Fruit fly (Drosophila melanogaster): ENCODE data around the gene CG33333.
A peak's percentile ranks its signal among the peaks of the same experiment; 100 is the strongest.

The CG33333 gene

DNA sequence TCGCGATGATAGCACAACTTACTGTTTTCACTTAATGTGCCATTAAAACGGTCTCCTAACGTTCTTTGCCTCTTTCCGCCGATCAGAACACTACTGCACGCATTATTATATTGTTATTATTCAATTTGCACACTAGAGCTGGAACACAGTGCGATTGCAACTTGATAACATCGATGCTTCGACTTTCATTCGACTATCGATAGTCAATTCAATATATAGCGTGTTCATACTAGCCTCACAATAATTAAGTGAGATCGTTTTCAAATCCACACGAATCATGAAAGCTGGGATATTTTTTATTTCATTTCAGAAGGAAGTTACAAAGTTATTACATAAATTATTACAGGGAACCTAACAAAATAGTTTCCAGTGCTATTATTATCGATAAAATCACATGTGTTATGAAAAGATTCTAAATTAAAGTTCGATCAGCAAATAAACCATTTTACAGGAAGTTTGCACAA lies 15.9 kb upstream of the CG33333 start (continued):
- peak; percentile 40; the same call in 1 of the 3 replicates for TF ChIP-seq tgo (GFP tag; IDR thresholded peaks at IDR 0.05)
- no peak for TF ChIP-seq chm (GFP tag; IDR thresholded peaks at IDR 0.05)
- peak; percentile 51; the same call in 1 of the 2 replicates for TF ChIP-seq Ada2b (GFP tag; IDR thresholded peaks at IDR 0.05)
- peak; percentile 76 for TF ChIP-seq grn (GFP tag; optimal IDR thresholded peaks at IDR 0.05)
- TF ChIP-seq Hr39 (optimal IDR thresholded peaks at IDR 0.05), result no peak
- no peak for TF ChIP-seq tin (GFP tag; optimal IDR thresholded peaks at IDR 0.05)
- peak; percentile 91 for TF ChIP-seq Sry-δ (GFP tag; optimal IDR thresholded peaks at IDR 0.05)
- peak; percentile 26 for TF ChIP-seq Bdp1 (GFP tag; optimal IDR thresholded peaks at IDR 0.05)
- TF ChIP-seq Awh (GFP tag; IDR thresholded peaks at IDR 0.05), result no peak
- TF ChIP-seq unc-4 (GFP tag; IDR thresholded peaks at IDR 0.05; ENCODE audit: partially characterized antibody), result peak; percentile 78
- TF ChIP-seq CG2712 (tag; optimal IDR thresholded peaks at IDR 0.05), result peak; percentile 52
- TF ChIP-seq zf30C (GFP tag; optimal IDR thresholded peaks at IDR 0.05), result no peak
- TF ChIP-seq CG5953 (GFP tag; IDR thresholded peaks at IDR 0.05), result no peak
- no peak for TF ChIP-seq nom (GFP tag; optimal IDR thresholded peaks at IDR 0.05)
- TF ChIP-seq tna (GFP tag; IDR thresholded peaks at IDR 0.05; ENCODE audit: partially characterized antibody), result peak; percentile 77
- peak; percentile 66 for TF ChIP-seq CoRest (tag; optimal IDR thresholded peaks at IDR 0.05)
- TF ChIP-seq onecut (GFP tag; IDR thresholded peaks at IDR 0.05), result no peak
- peak; percentile 76 for TF ChIP-seq CG32532 (GFP tag; IDR thresholded peaks at IDR 0.05)
- no peak for TF ChIP-seq kni (GFP tag; optimal IDR thresholded peaks at IDR 0.05)
- TF ChIP-seq gfzf (GFP tag; optimal IDR thresholded peaks at IDR 0.05), result no peak
- TF ChIP-seq CG17802 (tag; optimal IDR thresholded peaks at IDR 0.05), result peak; percentile 66
- TF ChIP-seq CG2678 (tag; optimal IDR thresholded peaks at IDR 0.05), result peak; percentile 59
- TF ChIP-seq tll (GFP tag; optimal IDR thresholded peaks at IDR 0.05), result no peak
- TF ChIP-seq crp (GFP tag; optimal IDR thresholded peaks at IDR 0.05), result peak in 1 of 2 experiments; percentile 12
- no peak for TF ChIP-seq ara (GFP tag; IDR thresholded peaks at IDR 0.05)
- peak; percentile 18 for TF ChIP-seq CG8388 (GFP tag; optimal IDR thresholded peaks at IDR 0.05)
- TF ChIP-seq pita (GFP tag; optimal IDR thresholded peaks at IDR 0.05), result no peak
- peak in 1 of 2 experiments; percentile 12 for TF ChIP-seq bsh (GFP tag; optimal IDR thresholded peaks at IDR 0.05)
- TF ChIP-seq pan (optimal IDR thresholded peaks at IDR 0.05), result no peak
- peak in 1 of 2 experiments; percentile 58 for TF ChIP-seq pan (GFP tag; optimal IDR thresholded peaks at IDR 0.05 in 1 of 2, IDR thresholded peaks at IDR 0.05 in 1 of 2)
- no peak for TF ChIP-seq Sry-β (GFP tag; optimal IDR thresholded peaks at IDR 0.05)
- no peak for TF ChIP-seq usp (GFP tag; optimal IDR thresholded peaks at IDR 0.05)
- no peak for TF ChIP-seq ci (GFP tag; IDR thresholded peaks at IDR 0.05)
- no peak for TF ChIP-seq hth (optimal IDR thresholded peaks at IDR 0.05)
- peak; percentile 40 for TF ChIP-seq CG3847 (GFP tag; IDR thresholded peaks at IDR 0.05)
- peak; percentile 54 for TF ChIP-seq shn (GFP tag; optimal IDR thresholded peaks at IDR 0.05)
- TF ChIP-seq CG13624 (GFP tag; optimal IDR thresholded peaks at IDR 0.05), result peak; percentile 39
- TF ChIP-seq HLH4C (GFP tag; IDR thresholded peaks at IDR 0.05; ENCODE audit: partially characterized antibody), result peak; percentile 82
- TF ChIP-seq CG11085 (GFP tag; IDR thresholded peaks at IDR 0.05), result no peak
- peak; percentile 83 for TF ChIP-seq Med (GFP tag)
- TF ChIP-seq CG7987 (GFP tag; optimal IDR thresholded peaks at IDR 0.05), result no peak
- TF ChIP-seq CG32767 (GFP tag; IDR thresholded peaks at IDR 0.05), result peak; percentile 23; the same call in 1 of the 2 replicates
- TF ChIP-seq insv (GFP tag; optimal IDR thresholded peaks at IDR 0.05), result no peak
- TF ChIP-seq Dp (GFP tag; optimal IDR thresholded peaks at IDR 0.05), result peak; percentile 57
- peak; percentile 9 for TF ChIP-seq CG18764 (GFP tag; optimal IDR thresholded peaks at IDR 0.05)
- peak; percentile 43; the same call in 1 of the 2 replicates for TF ChIP-seq NFAT (GFP tag; IDR thresholded peaks at IDR 0.05)
- peak; percentile 33 for TF ChIP-seq odd (GFP tag; optimal IDR thresholded peaks at IDR 0.05)
- no peak for TF ChIP-seq CG11723 (GFP tag; optimal IDR thresholded peaks at IDR 0.05)
- TF ChIP-seq zfh2 (GFP tag; optimal IDR thresholded peaks at IDR 0.05), result peak; percentile 66
- peak; percentile 51; the same call in 2 of the 3 replicates for TF ChIP-seq Doc3 (GFP tag; IDR thresholded peaks at IDR 0.05; ENCODE audit: partially characterized antibody)
- TF ChIP-seq CG15696 (tag; optimal IDR thresholded peaks at IDR 0.05), result no peak

All from whole organism, embryonic.